Worm (Caenorhabditis elegans): ENCODE results near the gene srbc-20.

Gene srbc-20

DNA sequence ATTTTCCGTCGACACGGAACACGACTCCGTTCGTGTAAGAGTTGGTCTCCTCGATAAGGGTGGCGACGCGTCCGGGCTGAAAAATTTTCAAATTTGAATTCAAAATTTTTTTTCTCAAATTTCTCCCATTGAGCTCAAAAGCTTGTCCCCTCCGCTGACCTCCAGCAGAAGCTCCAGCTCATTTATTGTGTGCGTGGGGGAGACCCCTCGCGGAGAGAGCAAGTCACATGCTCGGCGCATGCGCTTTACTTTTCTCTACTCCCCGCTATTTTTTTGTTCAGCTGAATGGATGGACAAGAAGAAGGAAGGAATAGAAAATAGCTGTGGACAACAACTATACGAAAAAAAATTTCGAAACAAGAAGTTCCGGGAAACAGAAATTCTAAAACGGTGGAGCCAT is 13.4 kb upstream of the srbc-20 start (continued):
- TF ChIP-seq pax-3 (tag; optimal IDR thresholded peaks at IDR 0.05) (peak; percentile 1), C16A3.4 (tag; optimal IDR thresholded peaks at IDR 0.05) (peak; percentile 36), ama-1 (optimal IDR thresholded peaks at IDR 0.05) (no peak), egl-27 (tag; optimal IDR thresholded peaks at IDR 0.05) (no peak), nhr-84 (tag; optimal IDR thresholded peaks at IDR 0.05) (no peak), ztf-11 (tag; optimal IDR thresholded peaks at IDR 0.05) (peak in 1 of 2 experiments; percentile 19), elt-3 (tag; optimal IDR thresholded peaks at IDR 0.05) (no peak), lin-15B (tag; optimal IDR thresholded peaks at IDR 0.05) (no peak), fkh-4 (tag; optimal IDR thresholded peaks at IDR 0.05; ENCODE audit: borderline replicate concordance) (no peak), ceh-90 (tag; optimal IDR thresholded peaks at IDR 0.05) (no peak), aha-1 (tag; optimal IDR thresholded peaks at IDR 0.05) (no peak), nhr-71 (tag; optimal IDR thresholded peaks at IDR 0.05) (peak; percentile 84), tbx-2 (tag; optimal IDR thresholded peaks at IDR 0.05) (peak; percentile 76), Y116A8C.19 (tag; optimal IDR thresholded peaks at IDR 0.05; ENCODE audit: borderline replicate concordance) (no peak), unc-130 (tag; optimal IDR thresholded peaks at IDR 0.05) (no peak), rnt-1 (tag; optimal IDR thresholded peaks at IDR 0.05) (peak; percentile 64), ets-5 (GFP tag; IDR thresholded peaks at IDR 0.05) (no peak), mdl-1 (tag; optimal IDR thresholded peaks at IDR 0.05) (peak in 1 of 2 experiments; percentile 69), xbp-1 (tag; optimal IDR thresholded peaks at IDR 0.05) (peak; percentile 53), sptf-1 (tag; optimal IDR thresholded peaks at IDR 0.05) (no peak), pag-3 (tag; optimal IDR thresholded peaks at IDR 0.05; ENCODE audit: borderline replicate concordance, insufficient read depth) (no peak), mab-9 (GFP tag; IDR thresholded peaks at IDR 0.05) (peak; percentile 44; the same call in 1 of the 2 replicates), nhr-85 (tag) (no peak), lin-39 (tag; optimal IDR thresholded peaks at IDR 0.05) (no peak), zag-1 (tag; optimal IDR thresholded peaks at IDR 0.05) (peak; percentile 26), nhr-90 (tag; optimal IDR thresholded peaks at IDR 0.05; ENCODE audit: poor library complexity) (no peak), C04F5.9 (tag; optimal IDR thresholded peaks at IDR 0.05) (no peak), hlh-4 (tag; optimal IDR thresholded peaks at IDR 0.05) (no peak), lin-14 (GFP tag; optimal IDR thresholded peaks at IDR 0.05) (peak; percentile 99), nhr-76 (tag; optimal IDR thresholded peaks at IDR 0.05) (no peak), nhr-20 (tag; optimal IDR thresholded peaks at IDR 0.05) (peak; percentile 64), snpc-4 (tag; optimal IDR thresholded peaks at IDR 0.05) (peak; percentile 2), sup-37 (GFP tag; optimal IDR thresholded peaks at IDR 0.05) (no peak), jun-1 (tag; optimal IDR thresholded peaks at IDR 0.05) (peak; percentile 2), ceh-8 (GFP tag; optimal IDR thresholded peaks at IDR 0.05) (no peak), irx-1 (tag; optimal IDR thresholded peaks at IDR 0.05) (peak; percentile 53), lin-35 (GFP tag; optimal IDR thresholded peaks at IDR 0.05) (peak; percentile 26 to 48), nhr-77 (tag; optimal IDR thresholded peaks at IDR 0.05) (no peak), mef-2 (tag; optimal IDR thresholded peaks at IDR 0.05) (peak; percentile 19), nhr-28 (tag; optimal IDR thresholded peaks at IDR 0.05) (no peak), lin-13 (GFP tag; optimal IDR thresholded peaks at IDR 0.05) (peak; percentile 36)

DNA sequence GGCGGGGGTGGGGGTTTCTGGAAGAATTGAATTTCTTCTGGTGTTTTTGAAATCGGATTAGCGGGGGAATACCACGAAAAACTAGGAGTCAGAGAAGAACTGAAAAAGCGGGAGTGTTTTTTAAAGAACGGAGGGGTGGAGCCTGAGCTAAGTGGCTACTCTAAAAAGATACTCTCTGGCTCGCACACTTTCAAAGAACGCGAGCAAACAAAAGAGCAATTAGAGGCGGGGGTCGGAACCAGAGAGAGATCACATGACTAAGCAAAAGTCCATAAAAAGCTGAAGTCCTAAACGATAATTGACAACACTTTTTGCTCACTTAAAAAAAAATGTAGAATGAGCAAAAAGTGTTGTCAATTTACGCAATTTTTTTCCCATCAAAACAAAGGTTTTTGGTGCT is 12.6 kb upstream of the srbc-20 start:
- TF ChIP-seq skn-1 (tag; optimal IDR thresholded peaks at IDR 0.05) (no peak), tbx-2 (tag; optimal IDR thresholded peaks at IDR 0.05) (peak; percentile 47), nhr-19 (GFP tag; conservative IDR thresholded peaks at IDR 0.05) (peak; percentile 26), rnt-1 (tag; optimal IDR thresholded peaks at IDR 0.05) (peak; percentile 10), mep-1 (tag; optimal IDR thresholded peaks at IDR 0.05) (no peak), unc-86 (tag; optimal IDR thresholded peaks at IDR 0.05) (peak; percentile 26), ceh-82 (tag; optimal IDR thresholded peaks at IDR 0.05) (peak in 1 of 3 experiments; percentile 8), nhr-71 (tag; optimal IDR thresholded peaks at IDR 0.05) (peak; percentile 51), lin-15B (tag; optimal IDR thresholded peaks at IDR 0.05) (no peak), egl-13 (tag; optimal IDR thresholded peaks at IDR 0.05) (no peak), sox-4 (tag; optimal IDR thresholded peaks at IDR 0.05) (no peak), dsc-1 (tag; optimal IDR thresholded peaks at IDR 0.05) (peak; percentile 12), fkh-8 (tag; optimal IDR thresholded peaks at IDR 0.05) (peak; percentile 25), lsy-2 (tag; optimal IDR thresholded peaks at IDR 0.05) (peak; percentile 9 to 18), dpl-1 (GFP tag; optimal IDR thresholded peaks at IDR 0.05) (peak in 1 of 3 experiments; percentile 7), nhr-47 (tag; optimal IDR thresholded peaks at IDR 0.05) (peak; percentile 30), lin-14 (GFP tag; optimal IDR thresholded peaks at IDR 0.05) (peak; percentile 92)
